Fruit fly (Drosophila melanogaster) whole organism, pupa: ENCODE results near the gene CG3552.

Experiments used
- CG13204 ChIP-seq: fragments of 200-800 bp; sonication (Bioruptor generic); optimal IDR thresholded peaks from 2 replicates; lab custom pipeline; 2018; ENCODE audit warnings: missing biosample characterization, mild to moderate bottlenecking, missing genetic modification characterization, moderate library complexity
- CG17806 ChIP-seq: fragments of 200-800 bp; sonication (Bioruptor generic); optimal IDR thresholded peaks from 2 replicates; lab custom pipeline; 2018; ENCODE audit warnings: missing biosample characterization, mild to moderate bottlenecking, missing genetic modification characterization, moderate library complexity
- CG8301 ChIP-seq: fragments of 200-800 bp; sonication (Bioruptor generic); optimal IDR thresholded peaks from 2 replicates; lab custom pipeline; 2018; ENCODE audit warnings: missing biosample characterization, mild to moderate bottlenecking, missing genetic modification characterization
- Pif1A ChIP-seq: fragments of 200-800 bp; sonication (Bioruptor generic); optimal IDR thresholded peaks from 3 replicates; lab custom pipeline; 2016; ENCODE audit warnings: missing biosample characterization, missing genetic modification characterization
- fd96Ca ChIP-seq: fragments of 200-800 bp; sonication (Bioruptor generic); IDR thresholded peaks from 3 replicates; pipeline ENCODE4 v1.3.6; 2022; ENCODE audit warnings: missing biosample characterization, missing genetic modification characterization

- TF ChIP-seq Pif1A (peak; percentile 35), fd96Ca (GFP tag; lab: Robert Waterston, UW) (no peak), CG17806 (tag; lab: Kevin White, UChicago) (peak; percentile 58), CG13204 (GFP tag; lab: Kevin White, UChicago) (no peak), CG8301 (tag; lab: Kevin White, UChicago) (peak; percentile 49)
These were observed 31.6 kb upstream of the CG3552 start for dm6 chr3L:9424528-9424911.
